Worm (Caenorhabditis elegans): ENCODE data around the gene C18G1.7.
A peak's percentile ranks its signal among the peaks of the same experiment; 100 is the strongest.

Gene C18G1.7

ce11 chrV:4731154-4731961, 14.0 kb upstream of the C18G1.7 start, which contains the start of gene F39G3.3:
Gene F39G3.3, plus strand, starts transcription at chrV:4731911.
- TF ChIP-seq ceh-82 (tag; optimal IDR thresholded peaks at IDR 0.05): no peak
- TF ChIP-seq nhr-129 (tag; optimal IDR thresholded peaks at IDR 0.05): peak; percentile 38
- no peak for TF ChIP-seq elt-1 (tag; optimal IDR thresholded peaks at IDR 0.05)
- peak; percentile 59 for TF ChIP-seq lin-13 (GFP tag; optimal IDR thresholded peaks at IDR 0.05)
- TF ChIP-seq nhr-25 (tag; optimal IDR thresholded peaks at IDR 0.05): peak; percentile 54
- peak; percentile 42 for TF ChIP-seq crh-2 (tag; optimal IDR thresholded peaks at IDR 0.05)
- no peak for TF ChIP-seq nhr-12 (tag; optimal IDR thresholded peaks at IDR 0.05)
- no peak for TF ChIP-seq unc-62 (GFP tag; optimal IDR thresholded peaks at IDR 0.05)
- TF ChIP-seq nhr-23 (tag; optimal IDR thresholded peaks at IDR 0.05): no peak
- no peak for TF ChIP-seq ztf-1 (GFP tag; conservative IDR thresholded peaks at IDR 0.05)
- no peak for TF ChIP-seq elt-3 (tag; optimal IDR thresholded peaks at IDR 0.05)
- TF ChIP-seq gmeb-1 (tag; optimal IDR thresholded peaks at IDR 0.05): peak; percentile 69
- no peak for TF ChIP-seq R02D3.7 (tag; optimal IDR thresholded peaks at IDR 0.05)
- no peak for TF ChIP-seq unc-39 (tag; optimal IDR thresholded peaks at IDR 0.05)
- peak; percentile 48 for TF ChIP-seq sem-4 (tag; optimal IDR thresholded peaks at IDR 0.05)
- no peak for TF ChIP-seq mdl-1 (tag; optimal IDR thresholded peaks at IDR 0.05)
- no peak for TF ChIP-seq peb-1 (tag; optimal IDR thresholded peaks at IDR 0.05)
- no peak for TF ChIP-seq lin-39 (tag; optimal IDR thresholded peaks at IDR 0.05)
- TF ChIP-seq C34F6.9 (tag; optimal IDR thresholded peaks at IDR 0.05): peak; percentile 60
- peak in 1 of 2 experiments; percentile 67 for TF ChIP-seq lsy-2 (tag; optimal IDR thresholded peaks at IDR 0.05)
- TF ChIP-seq lin-11 (tag; optimal IDR thresholded peaks at IDR 0.05): peak; percentile 47
- no peak for TF ChIP-seq ZK546.5 (tag; optimal IDR thresholded peaks at IDR 0.05)
- no peak for TF ChIP-seq nhr-10 (tag; optimal IDR thresholded peaks at IDR 0.05)
- no peak for TF ChIP-seq blmp-1 (tag; optimal IDR thresholded peaks at IDR 0.05; ENCODE audit: insufficient read depth)
- peak; percentile 71 for TF ChIP-seq mab-5 (tag; optimal IDR thresholded peaks at IDR 0.05)
- peak; percentile 6 for TF ChIP-seq nhr-21 (tag; optimal IDR thresholded peaks at IDR 0.05)
- TF ChIP-seq F13H6.1 (tag; optimal IDR thresholded peaks at IDR 0.05): peak; percentile 58
- peak; percentile 3 for TF ChIP-seq ama-1 (optimal IDR thresholded peaks at IDR 0.05)
- TF ChIP-seq aly-2 (tag; optimal IDR thresholded peaks at IDR 0.05): no peak
- no peak for TF ChIP-seq egl-27 (tag; optimal IDR thresholded peaks at IDR 0.05)
- TF ChIP-seq unc-55 (GFP tag; optimal IDR thresholded peaks at IDR 0.05): peak; percentile 73
- TF ChIP-seq sma-3 (GFP tag; optimal IDR thresholded peaks at IDR 0.05): peak; percentile 40
- no peak for TF ChIP-seq mbf-1 (tag; optimal IDR thresholded peaks at IDR 0.05)
- no peak for TF ChIP-seq ceh-16 (tag; optimal IDR thresholded peaks at IDR 0.05)
- TF ChIP-seq fos-1 (tag; optimal IDR thresholded peaks at IDR 0.05): peak; percentile 30
- TF ChIP-seq dmd-4 (tag; optimal IDR thresholded peaks at IDR 0.05): no peak
- TF ChIP-seq ztf-4 (tag; optimal IDR thresholded peaks at IDR 0.05): no peak
- TF ChIP-seq skn-1 (tag; optimal IDR thresholded peaks at IDR 0.05): peak; percentile 12
- no peak for TF ChIP-seq Y55F3AM.14 (GFP tag; optimal IDR thresholded peaks at IDR 0.05)
- no peak for TF ChIP-seq alr-1 (tag; optimal IDR thresholded peaks at IDR 0.05)
- peak; percentile 51 for TF ChIP-seq sma-9 (GFP tag; optimal IDR thresholded peaks at IDR 0.05)
- no peak for TF ChIP-seq sma-9 (tag; optimal IDR thresholded peaks at IDR 0.05)
- no peak for TF ChIP-seq nhr-6 (tag; optimal IDR thresholded peaks at IDR 0.05)
- no peak for TF ChIP-seq ztf-11 (tag; optimal IDR thresholded peaks at IDR 0.05)

- TF ChIP-seq nhr-77 (tag; optimal IDR thresholded peaks at IDR 0.05) (no peak), gmeb-1 (tag; optimal IDR thresholded peaks at IDR 0.05) (no peak), skn-1 (tag; optimal IDR thresholded peaks at IDR 0.05) (no peak), nhr-11 (tag; optimal IDR thresholded peaks at IDR 0.05) (no peak), ztf-11 (tag; optimal IDR thresholded peaks at IDR 0.05) (no peak), nhr-23 (tag; optimal IDR thresholded peaks at IDR 0.05) (no peak), nhr-6 (tag; optimal IDR thresholded peaks at IDR 0.05) (no peak), unc-62 (GFP tag; optimal IDR thresholded peaks at IDR 0.05) (no peak), fos-1 (tag; optimal IDR thresholded peaks at IDR 0.05) (no peak), lin-13 (GFP tag; optimal IDR thresholded peaks at IDR 0.05) (no peak), ztf-4 (tag; optimal IDR thresholded peaks at IDR 0.05) (no peak), mab-5 (tag; optimal IDR thresholded peaks at IDR 0.05) (no peak), nhr-21 (tag; optimal IDR thresholded peaks at IDR 0.05) (no peak), zag-1 (tag; optimal IDR thresholded peaks at IDR 0.05) (no peak), nhr-237 (tag; optimal IDR thresholded peaks at IDR 0.05) (no peak), aly-2 (tag; optimal IDR thresholded peaks at IDR 0.05) (no peak)
Observed at ce11 chrV:4733952-4734351, 11.4 kb upstream of the C18G1.7 start.

All from whole organism, L2 larva.